Fruit fly (Drosophila melanogaster): ENCODE results near the gene pros.

DNA sequence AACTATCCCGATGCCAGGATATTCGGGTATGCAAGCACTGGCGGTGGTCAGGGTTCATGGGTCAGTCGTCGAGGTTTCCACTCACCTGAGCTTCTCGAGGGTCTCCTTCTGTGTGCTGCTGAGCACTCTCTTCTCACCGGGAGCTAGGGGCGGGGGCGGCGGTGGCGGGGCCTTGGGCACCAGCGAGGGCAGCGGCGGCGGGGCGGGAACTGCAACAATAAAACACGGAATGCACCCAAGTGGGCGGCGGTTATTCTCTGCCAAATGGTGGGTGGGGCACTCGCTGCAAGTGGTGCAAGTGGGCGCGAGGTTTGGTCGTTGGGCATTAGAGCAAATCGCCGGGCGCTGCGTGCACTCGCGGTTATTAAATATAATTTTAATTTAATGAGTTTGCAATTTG is 112.8 kb downstream of the pros start:
- TF ChIP-seq tai (GFP tag; optimal IDR thresholded peaks at IDR 0.05) (no peak), Sp1 (GFP tag; optimal IDR thresholded peaks at IDR 0.05) (no peak), pan (optimal IDR thresholded peaks at IDR 0.05) (no peak), h (GFP tag; optimal IDR thresholded peaks at IDR 0.05) (no peak), Myc (optimal IDR thresholded peaks at IDR 0.05) (no peak)
